Worm (Caenorhabditis elegans): ENCODE measurements around the gene B0303.14.

- TF ChIP-seq zag-1 (tag; optimal IDR thresholded peaks at IDR 0.05) (no peak), ceh-82 (tag; optimal IDR thresholded peaks at IDR 0.05) (no peak), nhr-237 (tag; optimal IDR thresholded peaks at IDR 0.05) (no peak)
These were observed 51.0 kb downstream of the B0303.14 start, which contains the start of gene F22B7.1 for ce11 chrIII:8664897-8665388.

Measured in whole organism, L1 larva.